Worm (Caenorhabditis elegans) whole organism, L2 larva: Measurements from ENCODE around the gene fbxa-107.
A peak's percentile ranks its signal among the peaks of the same experiment; 100 is the strongest.

ENCODE experiments used
- C34F6.9 ChIP-seq: fragments of 150-350 bp; optimal IDR thresholded peaks from 2 replicates; lab custom pipeline; 2014; ENCODE audit warnings: missing biosample characterization, missing genetic modification characterization
- R02D3.7 ChIP-seq: fragments of 150-350 bp; optimal IDR thresholded peaks from 2 replicates; lab custom pipeline; 2014; ENCODE audit warnings: missing biosample characterization, missing genetic modification characterization
- ZK546.5 ChIP-seq: sonication (generic microtip); optimal IDR thresholded peaks from 2 replicates; lab custom pipeline; 2017; ENCODE audit warnings: missing biosample characterization, missing genetic modification characterization
- alr-1 ChIP-seq: fragments of 150-350 bp; optimal IDR thresholded peaks from 2 replicates; lab custom pipeline; 2014; ENCODE audit warnings: missing biosample characterization, missing genetic modification characterization
- aly-2 ChIP-seq: fragments of 150-350 bp; optimal IDR thresholded peaks from 2 replicates; lab custom pipeline; 2014; ENCODE audit warnings: missing biosample characterization, missing genetic modification characterization
- ceh-16 ChIP-seq: fragments of 150-350 bp; optimal IDR thresholded peaks from 2 replicates; lab custom pipeline; 2014; ENCODE audit warnings: missing biosample characterization, missing genetic modification characterization
- ceh-82 ChIP-seq: fragments of 150-350 bp; optimal IDR thresholded peaks from 2 replicates; lab custom pipeline; 2014; ENCODE audit warnings: missing biosample characterization, missing genetic modification characterization
- crh-2 ChIP-seq: sonication (generic microtip); optimal IDR thresholded peaks from 2 replicates; lab custom pipeline; 2017; ENCODE audit warnings: missing biosample characterization, missing genetic modification characterization
- egl-27 ChIP-seq: sonication (generic microtip); optimal IDR thresholded peaks from 3 replicates; lab custom pipeline; 2017; ENCODE audit warnings: missing biosample characterization, missing genetic modification reagents, missing genetic modification characterization
- elt-1 ChIP-seq: fragments of 150-350 bp; optimal IDR thresholded peaks from 2 replicates; lab custom pipeline; 2014; ENCODE audit warnings: missing biosample characterization, missing genetic modification characterization
- fos-1 ChIP-seq: fragments of 150-350 bp; optimal IDR thresholded peaks from 2 replicates; lab custom pipeline; 2014; ENCODE audit warnings: missing biosample characterization, missing genetic modification characterization
- gmeb-1 ChIP-seq: fragments of 150-350 bp; optimal IDR thresholded peaks from 2 replicates; lab custom pipeline; 2014; ENCODE audit warnings: missing biosample characterization, missing genetic modification characterization
- lin-11 ChIP-seq: fragments of 150-350 bp; sonication (generic microtip); optimal IDR thresholded peaks from 2 replicates; lab custom pipeline; 2014; ENCODE audit warnings: missing biosample characterization, missing genetic modification characterization, inconsistent platforms, mixed read lengths
- lin-39 ChIP-seq: fragments of 150-350 bp; optimal IDR thresholded peaks from 2 replicates; lab custom pipeline; 2014; ENCODE audit warnings: missing biosample characterization, missing genetic modification reagents, missing genetic modification characterization
- mdl-1 ChIP-seq, 2 experiments: fragments of 150-350 bp in 1 of 2; sonication (generic microtip) in 1 of 2; optimal IDR thresholded peaks; 2 replicates each; lab custom pipeline; 2017; ENCODE audit warnings: missing biosample characterization in 2 of 2, missing genetic modification characterization in 2 of 2
- nhr-10 ChIP-seq: sonication (generic microtip); optimal IDR thresholded peaks from 2 replicates; lab custom pipeline; 2017; ENCODE audit warnings: missing biosample characterization, missing genetic modification characterization
- nhr-11 ChIP-seq: fragments of 150-350 bp; optimal IDR thresholded peaks from 2 replicates; lab custom pipeline; 2014; ENCODE audit warnings: missing biosample characterization, missing genetic modification characterization
- nhr-12 ChIP-seq: fragments of 150-350 bp; optimal IDR thresholded peaks from 2 replicates; lab custom pipeline; 2014; ENCODE audit warnings: missing biosample characterization, missing genetic modification characterization
- nhr-129 ChIP-seq: fragments of 150-350 bp; optimal IDR thresholded peaks from 2 replicates; lab custom pipeline; 2014; ENCODE audit warnings: missing biosample characterization, missing genetic modification characterization
- nhr-21 ChIP-seq: fragments of 150-350 bp; optimal IDR thresholded peaks from 2 replicates; lab custom pipeline; 2014; ENCODE audit warnings: missing biosample characterization, missing genetic modification characterization
- nhr-6 ChIP-seq: fragments of 150-350 bp; optimal IDR thresholded peaks from 2 replicates; lab custom pipeline; 2014; ENCODE audit warnings: missing biosample characterization, missing genetic modification characterization
- nhr-77 ChIP-seq: fragments of 150-350 bp; optimal IDR thresholded peaks from 2 replicates; lab custom pipeline; 2014; ENCODE audit warnings: missing biosample characterization, missing genetic modification characterization
- peb-1 ChIP-seq: fragments of 150-350 bp; optimal IDR thresholded peaks from 2 replicates; lab custom pipeline; 2014; ENCODE audit warnings: missing biosample characterization, missing genetic modification characterization
- sem-4 ChIP-seq: fragments of 150-350 bp; optimal IDR thresholded peaks from 2 replicates; lab custom pipeline; 2014; ENCODE audit warnings: missing biosample characterization, missing genetic modification reagents, missing genetic modification characterization
- skn-1 ChIP-seq: sonication (generic microtip); optimal IDR thresholded peaks from 2 replicates; lab custom pipeline; 2017; ENCODE audit warnings: missing biosample characterization, missing genetic modification characterization
- sma-3 ChIP-seq: sonication (generic microtip); optimal IDR thresholded peaks from 2 replicates; lab custom pipeline; 2016; ENCODE audit warnings: missing genetic modification reagents, missing genetic modification characterization, missing compliant biosample characterization
- sma-9 ChIP-seq, 2 experiments: fragments of 150-350 bp in 1 of 2; sonication (generic microtip) in 1 of 2; optimal IDR thresholded peaks; 2 replicates each; lab custom pipeline; 2014 to 2016; ENCODE audit warnings: missing genetic modification characterization in 2 of 2, mild to moderate bottlenecking in 1 of 2, missing biosample characterization in 1 of 2, missing compliant biosample characterization in 1 of 2, missing genetic modification reagents in 1 of 2, moderate library complexity in 1 of 2
- snpc-4 ChIP-seq: fragments of 150-350 bp; optimal IDR thresholded peaks from 2 replicates; lab custom pipeline; 2014; ENCODE audit warnings: missing biosample characterization, missing genetic modification characterization
- unc-39 ChIP-seq: fragments of 150-350 bp; optimal IDR thresholded peaks from 2 replicates; lab custom pipeline; 2014; ENCODE audit warnings: missing biosample characterization, missing genetic modification characterization
- unc-62 ChIP-seq: fragments of 150-350 bp; optimal IDR thresholded peaks from 2 replicates; lab custom pipeline; 2014; ENCODE audit warnings: missing biosample characterization, missing genetic modification reagents, missing genetic modification characterization
- ztf-11 ChIP-seq: sonication (generic microtip); optimal IDR thresholded peaks from 2 replicates; lab custom pipeline; 2017; ENCODE audit warnings: missing biosample characterization, missing genetic modification characterization
- ztf-4 ChIP-seq: fragments of 150-350 bp; optimal IDR thresholded peaks from 2 replicates; lab custom pipeline; 2014; ENCODE audit warnings: missing biosample characterization, missing genetic modification characterization

fbxa-107 gene

ce11 chrV:18142549-18142948 lies 18.8 kb downstream of the fbxa-107 start, which contains the start of gene Y37H2A.13:
TSS of gene Y37H2A.13 (plus strand) at chrV:18142849.
- TF ChIP-seq nhr-129 (tag; lab: Kevin White, UChicago) (no peak), nhr-6 (tag; lab: Kevin White, UChicago) (no peak), elt-1 (tag; lab: Kevin White, UChicago) (no peak), lin-39 (tag; lab: Kevin White, UChicago) (no peak), snpc-4 (no peak)

DNA sequence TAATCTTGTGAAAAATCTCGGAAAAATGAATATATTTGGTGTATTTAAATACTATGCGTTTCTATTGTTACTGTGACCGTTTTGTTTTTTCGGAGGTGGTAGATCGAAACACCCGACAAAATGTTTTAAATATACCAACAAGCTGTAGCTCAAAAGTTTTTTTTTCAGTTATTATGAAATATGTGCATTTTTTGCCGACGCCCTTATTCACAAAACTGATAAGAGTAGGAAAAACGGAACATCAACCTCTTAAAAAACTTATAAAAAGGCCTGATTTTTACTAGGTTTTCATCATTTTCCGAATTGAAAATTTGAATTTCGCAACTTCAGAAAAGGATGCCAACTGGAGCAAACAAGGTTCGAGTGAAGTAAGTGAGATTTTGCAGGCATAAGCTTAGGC lies 19.7 kb downstream of the fbxa-107 start, which contains the start of gene Y37H2A.14:
Gene Y37H2A.14 (plus strand): TSS at position 301 of the 400 bp plus-strand sequence.
- TF ChIP-seq fos-1 (tag; lab: Kevin White, UChicago): no peak
- no peak for TF ChIP-seq R02D3.7 (tag; lab: Kevin White, UChicago)
- no peak for TF ChIP-seq nhr-21 (tag; lab: Kevin White, UChicago)
- no peak for TF ChIP-seq egl-27
- no peak for TF ChIP-seq sma-9 (GFP tag; optimal IDR thresholded peaks at IDR 0.05; lab: Kevin White, UChicago)
- TF ChIP-seq sma-9 (tag; optimal IDR thresholded peaks at IDR 0.05; lab: Kevin White, UChicago): no peak

- TF ChIP-seq C34F6.9 (tag; lab: Kevin White, UChicago): no peak
- no peak for TF ChIP-seq ztf-4
- TF ChIP-seq alr-1: no peak
These were observed 20.7 kb downstream of the fbxa-107 start for ce11 chrV:18144442-18144841.

- TF ChIP-seq nhr-11 (tag; lab: Kevin White, UChicago) (no peak), fos-1 (tag; lab: Kevin White, UChicago) (peak; percentile 4)
These were observed 22.3 kb downstream of the fbxa-107 start, which contains the start of gene C14A6.3 for ce11 chrV:18146077-18146476. TSS of gene C14A6.3 (plus strand) at chrV:18146377.

DNA sequence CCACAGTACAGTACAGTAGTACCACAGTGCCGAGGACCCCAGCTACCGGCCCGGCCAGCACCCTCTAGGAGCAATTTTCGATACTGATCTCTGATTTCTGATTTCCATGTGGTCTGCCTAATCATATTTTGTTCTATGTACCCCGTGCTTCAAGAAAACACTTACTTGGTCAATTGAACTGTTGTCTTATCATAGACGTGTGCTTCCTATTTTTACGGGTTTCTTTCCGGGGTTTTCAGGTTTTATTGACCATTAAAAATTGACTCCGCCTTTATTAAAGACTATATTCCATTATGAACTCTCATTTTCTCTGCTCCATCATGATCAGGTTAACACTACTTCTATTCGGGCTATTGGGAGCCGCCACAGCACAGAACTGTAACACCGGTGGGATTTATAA lies 34.0 kb downstream of the fbxa-107 start, which contains the start of gene clec-48:
Gene clec-48 (plus strand): TSS at position 320 of the 400 bp plus-strand sequence.
- TF ChIP-seq sma-9 (GFP tag; optimal IDR thresholded peaks at IDR 0.05; lab: Kevin White, UChicago): peak; percentile 13
- no peak for TF ChIP-seq sma-9 (tag; optimal IDR thresholded peaks at IDR 0.05; lab: Kevin White, UChicago)
- TF ChIP-seq lin-11 (tag; lab: Kevin White, UChicago): no peak
- TF ChIP-seq R02D3.7 (tag; lab: Kevin White, UChicago): no peak
- TF ChIP-seq mdl-1 (tag; optimal IDR thresholded peaks at IDR 0.05; lab: Kevin White, UChicago): no peak

ce11 chrV:18158172-18158571 lies 34.4 kb downstream of the fbxa-107 start:
- no peak for TF ChIP-seq ZK546.5 (tag; lab: Kevin White, UChicago)
- TF ChIP-seq nhr-6 (tag; lab: Kevin White, UChicago): no peak
- TF ChIP-seq lin-39 (tag; lab: Kevin White, UChicago): no peak
- TF ChIP-seq unc-62: no peak
- no peak for TF ChIP-seq unc-39 (tag; lab: Kevin White, UChicago)
- no peak for TF ChIP-seq skn-1 (tag; lab: Kevin White, UChicago)
- TF ChIP-seq ztf-4: no peak
- no peak for TF ChIP-seq ceh-82 (tag; lab: Kevin White, UChicago)
- TF ChIP-seq nhr-12: no peak
- no peak for TF ChIP-seq peb-1
- no peak for TF ChIP-seq R02D3.7 (tag; lab: Kevin White, UChicago)
- no peak for TF ChIP-seq nhr-77 (tag; lab: Kevin White, UChicago)
- TF ChIP-seq snpc-4: no peak

- no peak for TF ChIP-seq ztf-4
- no peak for TF ChIP-seq nhr-10 (tag; lab: Kevin White, UChicago)
- TF ChIP-seq nhr-21 (tag; lab: Kevin White, UChicago): no peak
- no peak for TF ChIP-seq R02D3.7 (tag; lab: Kevin White, UChicago)
- no peak for TF ChIP-seq ceh-16 (tag; lab: Kevin White, UChicago)
- TF ChIP-seq lin-39 (tag; lab: Kevin White, UChicago): no peak
- no peak for TF ChIP-seq sma-3 (GFP tag; lab: Kevin White, UChicago)
- no peak for TF ChIP-seq crh-2
- TF ChIP-seq sma-9 (GFP tag; optimal IDR thresholded peaks at IDR 0.05; lab: Kevin White, UChicago): no peak
- TF ChIP-seq sma-9 (tag; optimal IDR thresholded peaks at IDR 0.05; lab: Kevin White, UChicago): no peak
- no peak for TF ChIP-seq peb-1
- no peak for TF ChIP-seq lin-11 (tag; lab: Kevin White, UChicago)
- TF ChIP-seq unc-62: no peak
- TF ChIP-seq skn-1 (tag; lab: Kevin White, UChicago): no peak
- TF ChIP-seq gmeb-1: no peak
- TF ChIP-seq ztf-11 (tag; lab: Kevin White, UChicago): no peak
- no peak for TF ChIP-seq C34F6.9 (tag; lab: Kevin White, UChicago)
- TF ChIP-seq aly-2 (tag; lab: Kevin White, UChicago): no peak
- no peak for TF ChIP-seq sem-4 (tag; lab: Kevin White, UChicago)
These were observed 37.5 kb downstream of the fbxa-107 start, which contains the start of gene C14A6.13 for ce11 chrV:18161228-18161627. TSS of gene C14A6.13 (minus strand) at chrV:18161328.
